Worm (Caenorhabditis elegans): ENCODE results near the gene lgc-44.

The lgc-44 gene

DNA sequence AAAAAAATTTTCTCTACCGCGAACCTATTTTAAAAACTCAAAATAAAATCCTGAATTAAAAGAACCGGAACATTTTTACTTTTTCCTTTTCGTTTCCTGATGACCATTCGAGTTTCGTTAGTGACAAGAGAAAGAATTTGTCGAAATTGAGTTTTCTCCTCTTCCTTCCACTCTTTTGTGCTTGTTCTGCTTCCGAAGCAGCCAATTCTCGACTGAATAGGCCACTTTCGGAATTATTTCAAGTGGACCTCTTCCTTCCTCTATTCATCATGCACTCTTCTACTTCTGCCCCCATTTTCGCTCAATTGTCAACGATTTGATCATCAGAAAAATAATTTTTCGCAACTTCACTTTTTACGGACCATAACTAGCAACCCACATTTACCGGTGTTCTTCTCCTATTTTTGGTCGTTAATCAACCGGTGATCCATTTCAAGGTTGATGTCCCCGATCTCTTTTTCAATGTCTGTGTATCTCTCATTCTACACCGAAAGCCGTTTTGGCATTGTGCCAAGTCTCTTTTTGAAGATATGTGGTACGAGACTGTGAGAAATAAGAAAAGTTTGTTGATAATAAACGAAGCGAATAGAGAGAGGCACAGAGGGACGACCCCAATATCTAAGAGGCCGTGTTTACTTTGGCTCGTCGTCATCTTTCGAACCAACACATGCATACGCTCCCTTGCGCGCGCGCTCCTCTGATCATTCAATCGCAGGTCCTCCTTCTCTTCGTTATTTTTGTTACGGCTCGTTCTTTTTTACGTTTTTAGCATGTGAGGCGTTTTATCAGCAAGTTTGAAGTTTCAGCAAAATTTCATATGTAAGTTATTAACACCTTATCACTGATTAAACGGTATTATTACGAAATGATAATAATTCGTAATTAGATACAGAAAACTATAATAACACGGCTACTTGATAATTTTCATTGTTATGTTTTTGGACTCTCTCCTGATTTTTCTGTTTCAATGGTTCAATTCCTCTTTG, 2.5 kb upstream of the lgc-44 start:
- TF ChIP-seq fos-1 (tag; optimal IDR thresholded peaks at IDR 0.05) (peak; percentile 39), sma-3 (GFP tag; optimal IDR thresholded peaks at IDR 0.05) (peak; percentile 35), nhr-23 (tag; optimal IDR thresholded peaks at IDR 0.05) (no peak)

DNA sequence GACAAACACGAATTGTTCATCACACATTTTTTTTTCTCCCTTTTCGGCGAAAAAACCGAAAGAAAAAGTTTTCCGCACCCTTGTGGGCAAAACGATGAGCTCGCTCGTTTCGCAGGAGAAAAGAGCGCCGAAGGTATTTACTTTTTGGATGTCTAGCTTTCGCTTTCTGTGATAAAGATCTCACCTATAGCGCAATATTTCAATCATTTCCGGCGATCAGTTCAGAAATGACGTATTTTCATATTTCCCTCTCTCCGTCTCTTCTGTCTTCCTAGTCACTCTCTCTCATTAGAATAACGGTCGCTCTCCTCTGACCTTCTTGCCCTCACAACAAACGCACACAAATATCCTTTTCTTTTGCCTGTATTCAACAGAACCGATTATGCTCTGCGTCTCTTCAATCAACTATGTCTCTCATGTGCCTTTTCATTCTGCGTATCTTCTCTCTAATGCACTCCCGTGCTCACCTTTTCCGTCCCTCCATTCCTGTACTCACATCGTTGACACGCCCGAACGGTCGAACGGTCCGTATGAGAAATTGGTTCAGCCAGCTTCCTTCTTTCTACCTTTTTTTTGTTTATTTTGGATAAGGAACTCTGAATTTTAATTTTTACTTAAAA, 1.5 kb upstream of the lgc-44 start:
- TF ChIP-seq nhr-237 (tag; optimal IDR thresholded peaks at IDR 0.05) (no peak), ama-1 (optimal IDR thresholded peaks at IDR 0.05) (no peak), nhr-12 (tag; optimal IDR thresholded peaks at IDR 0.05) (no peak), blmp-1 (tag; optimal IDR thresholded peaks at IDR 0.05; ENCODE audit: insufficient read depth) (peak; percentile 42), nhr-129 (tag; optimal IDR thresholded peaks at IDR 0.05) (peak; percentile 30), fos-1 (tag; optimal IDR thresholded peaks at IDR 0.05) (peak; percentile 19), unc-39 (tag; optimal IDR thresholded peaks at IDR 0.05) (no peak), gmeb-1 (tag; optimal IDR thresholded peaks at IDR 0.05) (no peak), lsy-2 (tag; optimal IDR thresholded peaks at IDR 0.05) (peak in 1 of 2 experiments; percentile 15), mdl-1 (tag; optimal IDR thresholded peaks at IDR 0.05) (no peak), nhr-21 (tag; optimal IDR thresholded peaks at IDR 0.05) (no peak), ztf-11 (tag; optimal IDR thresholded peaks at IDR 0.05) (no peak), peb-1 (tag; optimal IDR thresholded peaks at IDR 0.05) (no peak), lin-11 (tag; optimal IDR thresholded peaks at IDR 0.05) (no peak), mab-5 (tag; optimal IDR thresholded peaks at IDR 0.05) (no peak), lin-39 (tag; optimal IDR thresholded peaks at IDR 0.05) (no peak), nhr-77 (tag; optimal IDR thresholded peaks at IDR 0.05) (no peak), R02D3.7 (tag; optimal IDR thresholded peaks at IDR 0.05) (no peak), unc-62 (GFP tag; optimal IDR thresholded peaks at IDR 0.05) (no peak), nhr-6 (tag; optimal IDR thresholded peaks at IDR 0.05) (no peak), snpc-4 (tag; optimal IDR thresholded peaks at IDR 0.05) (no peak), sem-4 (tag; optimal IDR thresholded peaks at IDR 0.05) (peak; percentile 6), aly-2 (tag; optimal IDR thresholded peaks at IDR 0.05) (no peak), ztf-1 (GFP tag; conservative IDR thresholded peaks at IDR 0.05) (no peak), zag-1 (tag; optimal IDR thresholded peaks at IDR 0.05) (no peak), nhr-25 (tag; optimal IDR thresholded peaks at IDR 0.05) (peak; percentile 19), ceh-82 (tag; optimal IDR thresholded peaks at IDR 0.05) (no peak), sma-3 (GFP tag; optimal IDR thresholded peaks at IDR 0.05) (no peak), ceh-16 (tag; optimal IDR thresholded peaks at IDR 0.05) (peak; percentile 20), sma-9 (GFP tag; optimal IDR thresholded peaks at IDR 0.05) (peak; percentile 57), sma-9 (tag; optimal IDR thresholded peaks at IDR 0.05) (no peak), egl-27 (tag; optimal IDR thresholded peaks at IDR 0.05) (no peak), ztf-4 (tag; optimal IDR thresholded peaks at IDR 0.05) (no peak), crh-2 (tag; optimal IDR thresholded peaks at IDR 0.05) (no peak), F13H6.1 (tag; optimal IDR thresholded peaks at IDR 0.05) (no peak), nhr-10 (tag; optimal IDR thresholded peaks at IDR 0.05) (no peak), alr-1 (tag; optimal IDR thresholded peaks at IDR 0.05) (no peak), dmd-4 (tag; optimal IDR thresholded peaks at IDR 0.05) (no peak), unc-55 (GFP tag; optimal IDR thresholded peaks at IDR 0.05) (no peak), Y55F3AM.14 (GFP tag; optimal IDR thresholded peaks at IDR 0.05) (no peak), mbf-1 (tag; optimal IDR thresholded peaks at IDR 0.05) (no peak), nhr-23 (tag; optimal IDR thresholded peaks at IDR 0.05) (no peak), C34F6.9 (tag; optimal IDR thresholded peaks at IDR 0.05) (no peak), ZK546.5 (tag; optimal IDR thresholded peaks at IDR 0.05) (no peak), elt-1 (tag; optimal IDR thresholded peaks at IDR 0.05) (no peak), skn-1 (tag; optimal IDR thresholded peaks at IDR 0.05) (no peak), nhr-11 (tag; optimal IDR thresholded peaks at IDR 0.05) (no peak), lin-13 (GFP tag; optimal IDR thresholded peaks at IDR 0.05) (no peak), elt-3 (tag; optimal IDR thresholded peaks at IDR 0.05) (no peak)
